Fruit fly (Drosophila melanogaster) whole organism, adult: ENCODE data around the gene hec.

Source experiments
- CG5204 ChIP-seq: fragments of 200-800 bp; sonication (Bioruptor generic); optimal IDR thresholded peaks from 2 replicates; lab custom pipeline; 2016; ENCODE audit warnings: missing biosample characterization, missing genetic modification characterization
- ovo ChIP-seq: fragments of 200-800 bp; sonication (Bioruptor generic); optimal IDR thresholded peaks from 2 replicates; lab custom pipeline; 2016; ENCODE audit warnings: missing biosample characterization, missing genetic modification characterization

DNA sequence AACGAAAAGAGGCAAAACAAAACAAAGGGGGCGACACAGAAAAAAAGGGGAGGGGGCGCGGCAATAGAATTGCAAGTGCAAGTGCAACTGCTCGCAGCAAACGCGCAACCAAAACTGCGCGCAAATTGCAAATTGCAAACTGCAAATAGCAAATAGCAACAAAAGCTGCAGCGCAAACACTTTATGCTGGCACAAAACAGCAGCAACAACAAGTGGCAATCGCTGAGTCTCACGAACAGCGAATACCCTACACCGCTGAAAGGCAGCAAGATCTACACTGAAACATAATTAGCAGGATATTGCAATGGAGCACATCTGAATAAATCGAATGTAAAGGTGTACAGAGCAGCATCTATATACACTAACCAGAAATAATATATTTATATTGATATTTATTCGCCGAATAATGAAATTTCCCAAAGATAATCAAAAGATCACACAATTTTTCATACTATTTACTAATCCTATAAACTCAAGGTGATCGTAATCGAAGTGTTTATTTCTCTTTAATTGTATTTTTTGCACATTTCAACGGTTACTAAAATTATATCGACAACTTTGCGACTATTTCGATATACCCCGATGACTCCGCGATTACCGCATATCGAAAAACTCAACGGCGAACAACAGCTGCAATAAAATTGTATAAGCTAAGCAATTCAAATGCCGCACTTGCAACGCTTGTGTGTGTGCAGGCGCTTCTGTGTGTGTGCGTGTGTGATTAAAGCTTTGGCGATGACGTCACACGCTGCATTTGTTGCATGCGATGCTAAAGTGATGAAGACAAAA, 51.2 kb downstream of the hec start, which contains the start of gene CG4404:
- no peak for TF ChIP-seq ovo (GFP tag; lab: Kevin White, UChicago)
- TF ChIP-seq CG5204 (GFP tag; lab: Kevin White, UChicago), result no peak
